Fruit fly (Drosophila melanogaster) whole organism, pupa: ENCODE data around the gene Acat1.

ENCODE experiments used
- CG10348 ChIP-seq: fragments of 200-800 bp; sonication (Bioruptor generic); IDR thresholded peaks from 2 replicates; pipeline ENCODE4 v1.3.6; 2022; ENCODE audit warnings: missing biosample characterization, missing genetic modification characterization
- CG12605 ChIP-seq: fragments of 200-800 bp; sonication (Bioruptor generic); IDR thresholded peaks from 2 replicates; pipeline ENCODE4 v1.3.6; 2022; ENCODE audit warnings: missing biosample characterization, missing genetic modification characterization
- CG13204 ChIP-seq: fragments of 200-800 bp; sonication (Bioruptor generic); optimal IDR thresholded peaks from 2 replicates; lab custom pipeline; 2018; ENCODE audit warnings: missing biosample characterization, mild to moderate bottlenecking, missing genetic modification characterization, moderate library complexity
- CG14655 ChIP-seq: fragments of 200-800 bp; sonication (Bioruptor generic); optimal IDR thresholded peaks from 3 replicates; lab custom pipeline; 2017; ENCODE audit warnings: mild to moderate bottlenecking, missing biosample characterization, missing genetic modification reagents, missing genetic modification characterization
- CG15710 ChIP-seq: fragments of 200-800 bp; sonication (Bioruptor generic); optimal IDR thresholded peaks from 2 replicates; lab custom pipeline; 2018; ENCODE audit warnings: missing biosample characterization, mild to moderate bottlenecking, missing genetic modification characterization, moderate library complexity
- CG17806 ChIP-seq: fragments of 200-800 bp; sonication (Bioruptor generic); optimal IDR thresholded peaks from 2 replicates; lab custom pipeline; 2018; ENCODE audit warnings: missing biosample characterization, mild to moderate bottlenecking, missing genetic modification characterization, moderate library complexity
- CG32121 ChIP-seq: fragments of 200-800 bp; sonication (Bioruptor generic); IDR thresholded peaks from 2 replicates; pipeline ENCODE4 v1.3.6; 2022; ENCODE audit warnings: missing biosample characterization, missing genetic modification characterization
- CG34367 ChIP-seq: fragments of 200-800 bp; sonication (Bioruptor generic); optimal IDR thresholded peaks from 2 replicates; lab custom pipeline; 2018; ENCODE audit warnings: missing biosample characterization, mild to moderate bottlenecking, missing genetic modification characterization
- CG4496 ChIP-seq: fragments of 200-800 bp; sonication (Bioruptor generic); IDR thresholded peaks from 3 replicates; pipeline ENCODE4 v1.3.6; 2022; ENCODE audit warnings: missing biosample characterization, missing genetic modification characterization
- CG8159 ChIP-seq: fragments of 200-800 bp; sonication (Bioruptor generic); optimal IDR thresholded peaks from 3 replicates; lab custom pipeline; 2018; ENCODE audit warnings: missing biosample characterization, mild to moderate bottlenecking, missing genetic modification characterization, moderate library complexity
- CG8301 ChIP-seq: fragments of 200-800 bp; sonication (Bioruptor generic); optimal IDR thresholded peaks from 2 replicates; lab custom pipeline; 2018; ENCODE audit warnings: missing biosample characterization, mild to moderate bottlenecking, missing genetic modification characterization
- CG9948 ChIP-seq: fragments of 200-800 bp; sonication (Bioruptor generic); optimal IDR thresholded peaks from 2 replicates; lab custom pipeline; 2018; ENCODE audit warnings: missing biosample characterization, mild to moderate bottlenecking, missing genetic modification characterization, moderate library complexity
- D1 ChIP-seq: fragments of 200-800 bp; sonication (Bioruptor generic); optimal IDR thresholded peaks from 2 replicates; lab custom pipeline; 2018; ENCODE audit warnings: missing biosample characterization, mild to moderate bottlenecking, missing genetic modification characterization, moderate library complexity
- EcR ChIP-seq: fragments of 200-800 bp; sonication (Bioruptor generic); optimal IDR thresholded peaks from 3 replicates; lab custom pipeline; 2019; ENCODE audit warnings: missing biosample characterization, missing genetic modification characterization, mild to moderate bottlenecking, moderate library complexity, missing genetic modification reagents
- Ets98B ChIP-seq: fragments of 200-800 bp; sonication (Bioruptor generic); IDR thresholded peaks from 2 replicates; pipeline ENCODE4 v1.3.6; 2022; ENCODE audit warnings: missing biosample characterization, missing genetic modification characterization
- Pif1A ChIP-seq: fragments of 200-800 bp; sonication (Bioruptor generic); optimal IDR thresholded peaks from 3 replicates; lab custom pipeline; 2016; ENCODE audit warnings: missing biosample characterization, missing genetic modification characterization
- Pif1B ChIP-seq: fragments of 200-800 bp; sonication (Bioruptor generic); optimal IDR thresholded peaks from 3 replicates; lab custom pipeline; 2016; ENCODE audit warnings: missing biosample characterization, missing genetic modification characterization
- Snoo ChIP-seq: fragments of 200-800 bp; sonication (Bioruptor generic); optimal IDR thresholded peaks from 3 replicates; lab custom pipeline; 2017; ENCODE audit warnings: missing biosample characterization, mild to moderate bottlenecking, missing genetic modification characterization, inconsistent platforms
- fd96Ca ChIP-seq: fragments of 200-800 bp; sonication (Bioruptor generic); IDR thresholded peaks from 3 replicates; pipeline ENCODE4 v1.3.6; 2022; ENCODE audit warnings: missing biosample characterization, missing genetic modification characterization
- gl ChIP-seq: fragments of 200-800 bp; sonication (Bioruptor generic); optimal IDR thresholded peaks from 2 replicates; lab custom pipeline; 2018; ENCODE audit warnings: missing biosample characterization, mild to moderate bottlenecking, missing genetic modification characterization
- rn ChIP-seq: fragments of 200-800 bp; sonication (Bioruptor generic); IDR thresholded peaks from 2 replicates; pipeline ENCODE4 v1.3.6; 2022; ENCODE audit warnings: missing biosample characterization, missing genetic modification characterization

The Acat1 gene

dm6 chrX:7901153-7902038 lies 12.8 kb upstream of the Acat1 start, which contains the start of the genes RpS6 and bys:
RpS6 (minus strand) TSS chrX:7901331.
bys (plus strand) TSS chrX:7901880.
- TF ChIP-seq Pif1A (GFP tag; lab: Kevin White, UChicago) (peak; percentile 61), CG8159 (peak; percentile 16), CG9948 (tag; lab: Kevin White, UChicago) (peak; percentile 28), fd96Ca (peak; percentile 58; the same call in 1 of the 3 replicates), CG34367 (tag; lab: Kevin White, UChicago) (peak; percentile 24), CG14655 (GFP tag; lab: Kevin White, UChicago) (no peak), CG17806 (tag; lab: Kevin White, UChicago) (no peak), CG8301 (tag; lab: Kevin White, UChicago) (no peak), Ets98B (GFP tag; lab: Robert Waterston, UW) (peak; percentile 38), CG13204 (no peak), CG32121 (GFP tag; lab: Robert Waterston, UW) (no peak), CG10348 (GFP tag; lab: Robert Waterston, UW) (no peak), EcR (GFP tag; lab: Kevin White, UChicago) (no peak), rn (GFP tag; lab: Robert Waterston, UW) (no peak), CG12605 (GFP tag; lab: Robert Waterston, UW) (peak; percentile 44; the same call in 1 of the 2 replicates), CG4496 (peak; percentile 66), CG15710 (peak; percentile 16), D1 (tag; lab: Kevin White, UChicago) (no peak), gl (tag; lab: Kevin White, UChicago) (no peak), Snoo (tag; lab: Kevin White, UChicago) (peak; percentile 60)

dm6 chrX:7900659-7901058 lies 12.1 kb upstream of the Acat1 start:
- TF ChIP-seq CG15710 (no peak), rn (GFP tag; lab: Robert Waterston, UW) (no peak), D1 (tag; lab: Kevin White, UChicago) (no peak), fd96Ca (no peak), CG10348 (GFP tag; lab: Robert Waterston, UW) (no peak), Pif1B (GFP tag; lab: Kevin White, UChicago) (no peak), Pif1A (GFP tag; lab: Kevin White, UChicago) (no peak), CG14655 (GFP tag; lab: Kevin White, UChicago) (no peak)

- TF ChIP-seq Pif1B (GFP tag; lab: Kevin White, UChicago): peak; percentile 32
- TF ChIP-seq EcR (GFP tag; lab: Kevin White, UChicago): no peak
- TF ChIP-seq CG9948 (tag; lab: Kevin White, UChicago): peak; percentile 20
- no peak for TF ChIP-seq CG8301 (tag; lab: Kevin White, UChicago)
- TF ChIP-seq CG34367 (tag; lab: Kevin White, UChicago): no peak
- TF ChIP-seq CG32121 (GFP tag; lab: Robert Waterston, UW): peak; percentile 48; the same call in 1 of the 2 replicates
- TF ChIP-seq CG15710: peak; percentile 38
- TF ChIP-seq CG14655 (GFP tag; lab: Kevin White, UChicago): no peak
- peak; percentile 40 for TF ChIP-seq CG8159
- TF ChIP-seq CG10348 (GFP tag; lab: Robert Waterston, UW): no peak
- TF ChIP-seq fd96Ca: no peak; the same call in 2 of the 3 replicates
- peak; percentile 17; the same call in 1 of the 2 replicates for TF ChIP-seq Ets98B (GFP tag; lab: Robert Waterston, UW)
- 0 out of 3 replicates have a peak, but pooled peaks have one; percentile 26 for TF ChIP-seq CG4496
- TF ChIP-seq CG17806 (tag; lab: Kevin White, UChicago): peak; percentile 21
- no peak for TF ChIP-seq gl (tag; lab: Kevin White, UChicago)
- TF ChIP-seq Snoo (tag; lab: Kevin White, UChicago): peak; percentile 10
- TF ChIP-seq CG13204: no peak
- TF ChIP-seq Pif1A (GFP tag; lab: Kevin White, UChicago): peak; percentile 46
- no peak for TF ChIP-seq D1 (tag; lab: Kevin White, UChicago)
- TF ChIP-seq CG12605 (GFP tag; lab: Robert Waterston, UW): no peak
- no peak for TF ChIP-seq rn (GFP tag; lab: Robert Waterston, UW)
- TF ChIP-seq, all 21 proteins: peak for 10
These were observed 5.0 kb upstream of the Acat1 start, which contains the start of the genes CG45089, ND-MNLL and p115 for dm6 chrX:7893411-7894122. CG45089 (minus strand) TSS chrX:7893798. ND-MNLL (minus strand) TSS chrX:7893798. p115 (plus strand) TSS chrX:7894031.

dm6 chrX:7892539-7892899 lies 3.9 kb upstream of the Acat1 start:
- TF ChIP-seq CG10348 (GFP tag; lab: Robert Waterston, UW) (no peak), rn (GFP tag; lab: Robert Waterston, UW) (no peak), CG15710 (peak; percentile 65), CG32121 (GFP tag; lab: Robert Waterston, UW) (no peak), gl (tag; lab: Kevin White, UChicago) (no peak), Pif1B (GFP tag; lab: Kevin White, UChicago) (no peak), fd96Ca (no peak), D1 (tag; lab: Kevin White, UChicago) (no peak), CG9948 (tag; lab: Kevin White, UChicago) (peak; percentile 56), CG4496 (peak; percentile 58; the same call in 2 of the 3 replicates), Snoo (tag; lab: Kevin White, UChicago) (peak; percentile 44), CG13204 (no peak), Ets98B (GFP tag; lab: Robert Waterston, UW) (0 out of 2 replicates have a peak, but pooled peaks have one; percentile 7), CG34367 (tag; lab: Kevin White, UChicago) (peak; percentile 33), CG14655 (GFP tag; lab: Kevin White, UChicago) (peak; percentile 77), CG17806 (tag; lab: Kevin White, UChicago) (peak; percentile 47), Pif1A (GFP tag; lab: Kevin White, UChicago) (peak; percentile 63), CG12605 (GFP tag; lab: Robert Waterston, UW) (no peak), EcR (GFP tag; lab: Kevin White, UChicago) (no peak), CG8301 (tag; lab: Kevin White, UChicago) (peak; percentile 54), CG8159 (peak; percentile 58)
